Worm (Caenorhabditis elegans) whole organism, L1 larva: ENCODE data around the gene Y75B8A.33.

Experiments
- F16B12.6 ChIP-seq: fragments of 150-350 bp; optimal IDR thresholded peaks from 2 replicates; lab custom pipeline; 2014; ENCODE audit warnings: missing biosample characterization, missing genetic modification characterization
- aha-1 ChIP-seq: fragments of 150-350 bp; optimal IDR thresholded peaks from 2 replicates; lab custom pipeline; 2014; ENCODE audit warnings: missing biosample characterization, missing genetic modification characterization
- alr-1 ChIP-seq: fragments of 200-800 bp; sonication (Bioruptor generic); optimal IDR thresholded peaks from 2 replicates; lab custom pipeline; 2018; ENCODE audit warnings: borderline replicate concordance, mild to moderate bottlenecking, missing genetic modification characterization, missing compliant biosample characterization
- ama-1 ChIP-seq: fragments of 150-350 bp; optimal IDR thresholded peaks from 2 replicates; lab custom pipeline; 2014
- ceh-82 ChIP-seq, 3 experiments: fragments of 150-350 bp in 1 of 3; sonication (generic microtip) in 2 of 3; optimal IDR thresholded peaks; 2 replicates each; lab custom pipeline; 2014 to 2017; ENCODE audit warnings: missing biosample characterization in 3 of 3, missing genetic modification characterization in 3 of 3
- dpl-1 ChIP-seq, 3 experiments: fragments of 150-350 bp in 2 of 3; sonication (generic microtip) in 1 of 3; optimal IDR thresholded peaks; 2 replicates each; lab custom pipeline; 2014 to 2017; ENCODE audit warnings: missing biosample characterization in 3 of 3, missing genetic modification characterization in 3 of 3, missing genetic modification reagents in 3 of 3
- dsc-1 ChIP-seq: sonication (generic microtip); optimal IDR thresholded peaks from 2 replicates; lab custom pipeline; 2016; ENCODE audit warnings: mild to moderate bottlenecking, missing genetic modification characterization, missing compliant biosample characterization
- efl-1 ChIP-seq, 4 experiments: fragments of 150-350 bp; optimal IDR thresholded peaks in 3 of 4; peaks in 1 of 4; 1 replicate in 1 of 4; 2 replicates in 3 of 4; lab custom pipeline; 2014; ENCODE audit warnings: missing biosample characterization in 2 of 4, missing genetic modification characterization in 2 of 4, missing genetic modification reagents in 2 of 4
- fkh-10 ChIP-seq: sonication (generic microtip); optimal IDR thresholded peaks from 2 replicates; lab custom pipeline; 2017; ENCODE audit warnings: missing biosample characterization, missing genetic modification reagents, missing genetic modification characterization
- fkh-4 ChIP-seq: sonication (generic microtip); optimal IDR thresholded peaks from 2 replicates; lab custom pipeline; 2016; ENCODE audit warnings: missing compliant biosample characterization, missing genetic modification characterization, borderline replicate concordance
- fos-1 ChIP-seq: fragments of 150-350 bp; optimal IDR thresholded peaks from 2 replicates; lab custom pipeline; 2014; ENCODE audit warnings: missing biosample characterization, missing genetic modification characterization
- grh-1 ChIP-seq: fragments of 200-800 bp; sonication (Bioruptor generic); IDR thresholded peaks from 2 replicates; pipeline ENCODE4 v1.3.6; 2022; ENCODE audit warnings: missing genetic modification reagents, missing genetic modification characterization, missing compliant biosample characterization
- hlh-17 ChIP-seq: fragments of 200-800 bp; sonication (Bioruptor generic); optimal IDR thresholded peaks from 2 replicates; lab custom pipeline; 2018; ENCODE audit warnings: missing genetic modification characterization, mild to moderate bottlenecking, missing compliant biosample characterization, moderate library complexity, borderline replicate concordance
- hpl-2 ChIP-seq: fragments of 150-350 bp; optimal IDR thresholded peaks from 2 replicates; lab custom pipeline; 2014; ENCODE audit warnings: missing biosample characterization, missing genetic modification reagents, missing genetic modification characterization
- jun-1 ChIP-seq: fragments of 150-350 bp; optimal IDR thresholded peaks from 2 replicates; lab custom pipeline; 2014; ENCODE audit warnings: missing biosample characterization, missing genetic modification reagents, missing genetic modification characterization
- lin-35 ChIP-seq, 2 experiments: fragments of 150-350 bp; optimal IDR thresholded peaks; 2 replicates each; lab custom pipeline; 2014; ENCODE audit warnings: missing biosample characterization in 2 of 2, missing genetic modification characterization in 2 of 2, missing genetic modification reagents in 2 of 2
- lsy-2 ChIP-seq, 2 experiments: fragments of 150-350 bp; optimal IDR thresholded peaks; 2 replicates each; lab custom pipeline; 2014; ENCODE audit warnings: missing biosample characterization in 2 of 2, missing genetic modification characterization in 2 of 2
- mef-2 ChIP-seq: fragments of 150-350 bp; optimal IDR thresholded peaks from 2 replicates; lab custom pipeline; 2014; ENCODE audit warnings: missing biosample characterization, missing genetic modification characterization
- nhr-12 ChIP-seq: sonication (generic microtip); optimal IDR thresholded peaks from 2 replicates; lab custom pipeline; 2017; ENCODE audit warnings: missing biosample characterization, missing genetic modification characterization
- nhr-20 ChIP-seq: sonication (generic microtip); optimal IDR thresholded peaks from 2 replicates; lab custom pipeline; 2016; ENCODE audit warnings: mild to moderate bottlenecking, missing genetic modification characterization, missing compliant biosample characterization
- nhr-237 ChIP-seq: fragments of 150-350 bp; optimal IDR thresholded peaks from 2 replicates; lab custom pipeline; 2014; ENCODE audit warnings: missing biosample characterization, missing genetic modification characterization
- nhr-28 ChIP-seq: fragments of 150-350 bp; optimal IDR thresholded peaks from 2 replicates; lab custom pipeline; 2014; ENCODE audit warnings: missing biosample characterization, missing genetic modification characterization
- nhr-47 ChIP-seq: sonication (generic microtip); optimal IDR thresholded peaks from 2 replicates; lab custom pipeline; 2016; ENCODE audit warnings: mild to moderate bottlenecking, missing genetic modification characterization, moderate library complexity, missing compliant biosample characterization
- nhr-71 ChIP-seq: sonication (generic microtip); optimal IDR thresholded peaks from 2 replicates; lab custom pipeline; 2016; ENCODE audit warnings: mild to moderate bottlenecking, missing genetic modification characterization, moderate library complexity, missing compliant biosample characterization
- nhr-77 ChIP-seq: fragments of 150-350 bp; optimal IDR thresholded peaks from 2 replicates; lab custom pipeline; 2014; ENCODE audit warnings: missing biosample characterization, missing genetic modification characterization
- pax-3 ChIP-seq: fragments of 200-800 bp; sonication (Bioruptor generic); optimal IDR thresholded peaks from 2 replicates; lab custom pipeline; 2018; ENCODE audit warnings: mild to moderate bottlenecking, missing genetic modification characterization, moderate library complexity, missing compliant biosample characterization
- pqm-1 ChIP-seq: sonication (generic microtip); optimal IDR thresholded peaks from 3 replicates; lab custom pipeline; 2017; ENCODE audit warnings: missing biosample characterization, missing genetic modification characterization
- rnt-1 ChIP-seq: sonication (generic microtip); optimal IDR thresholded peaks from 2 replicates; lab custom pipeline; 2016; ENCODE audit warnings: mild to moderate bottlenecking, missing genetic modification characterization, moderate library complexity, missing compliant biosample characterization
- snu-23 ChIP-seq: sonication (generic microtip); optimal IDR thresholded peaks from 2 replicates; lab custom pipeline; 2016; ENCODE audit warnings: missing genetic modification characterization, missing compliant biosample characterization
- sox-4 ChIP-seq: sonication (generic microtip); optimal IDR thresholded peaks from 2 replicates; lab custom pipeline; 2016; ENCODE audit warnings: missing genetic modification characterization, missing compliant biosample characterization
- swsn-7 ChIP-seq: sonication (generic microtip); optimal IDR thresholded peaks from 2 replicates; lab custom pipeline; 2016; ENCODE audit warnings: missing genetic modification characterization, missing compliant biosample characterization
- unc-30 ChIP-seq: sonication (generic microtip); optimal IDR thresholded peaks from 2 replicates; lab custom pipeline; 2017; ENCODE audit warnings: missing biosample characterization, missing genetic modification characterization

The Y75B8A.33 gene

DNA sequence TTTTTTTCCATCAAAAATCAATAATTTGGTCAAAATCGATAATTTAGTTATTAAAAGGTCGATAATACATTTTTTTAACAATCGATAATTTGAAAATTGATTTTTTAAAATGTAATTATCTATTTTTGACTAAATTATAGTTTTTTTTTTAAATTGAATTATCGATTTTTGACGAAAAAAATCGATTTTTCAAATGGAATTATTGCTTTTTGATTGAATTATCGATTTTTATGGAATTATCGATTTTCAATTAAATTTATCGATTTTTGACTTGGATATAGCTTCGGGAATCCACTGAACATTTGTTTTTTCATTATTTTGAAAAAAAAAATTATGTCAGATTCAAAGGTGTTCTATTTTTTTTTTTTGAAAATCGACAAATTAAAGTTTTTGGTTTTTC is 43.1 kb upstream of the Y75B8A.33 start:
- no peak for TF ChIP-seq aha-1 (tag; lab: Kevin White, UChicago)
- no peak for TF ChIP-seq fkh-4
- no peak for TF ChIP-seq grh-1 (GFP tag; lab: Robert Waterston, UW)
- no peak for TF ChIP-seq nhr-77
- TF ChIP-seq swsn-7 = no peak
- no peak for TF ChIP-seq efl-1 (optimal IDR thresholded peaks at IDR 0.05; lab: Kevin White, UChicago)
- no peak for TF ChIP-seq efl-1 (GFP tag; optimal IDR thresholded peaks at IDR 0.05 in 1 of 2; lab: Kevin White, UChicago)
- TF ChIP-seq nhr-28 (tag; lab: Kevin White, UChicago) = no peak
- no peak for TF ChIP-seq mef-2 (tag; lab: Kevin White, UChicago)
- TF ChIP-seq hlh-17 (GFP tag; lab: Kevin White, UChicago) = no peak
- no peak for TF ChIP-seq nhr-20 (tag; lab: Kevin White, UChicago)
- TF ChIP-seq sox-4 (tag; lab: Kevin White, UChicago) = no peak
- no peak for TF ChIP-seq alr-1
- TF ChIP-seq nhr-71 (tag; lab: Kevin White, UChicago) = no peak
- no peak for TF ChIP-seq ama-1 (lab: Kevin White, UChicago)

DNA sequence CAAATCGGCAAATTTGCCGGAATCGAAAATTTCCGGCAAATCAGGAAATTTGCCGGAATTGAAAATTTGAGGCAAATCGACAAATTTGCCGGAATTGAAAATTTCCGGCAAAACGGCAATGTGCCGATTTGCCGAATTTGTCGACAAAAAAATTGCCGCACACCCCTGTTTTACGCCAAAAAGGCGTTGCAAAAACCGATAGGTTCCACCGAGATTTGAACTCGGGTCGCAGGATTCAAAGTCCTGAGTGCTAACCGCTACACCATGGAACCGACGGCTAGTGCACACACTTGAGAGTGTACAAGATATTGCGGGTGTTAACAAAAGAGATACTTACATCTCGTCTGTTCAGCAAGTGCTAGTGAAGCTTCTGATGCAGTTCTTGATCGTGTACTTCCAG is 32.5 kb upstream of the Y75B8A.33 start:
- TF ChIP-seq lsy-2 (tag; optimal IDR thresholded peaks at IDR 0.05; lab: Kevin White, UChicago) (peak in 1 of 2 experiments; percentile 7), nhr-20 (tag; lab: Kevin White, UChicago) (peak; percentile 1), unc-30 (no peak), efl-1 (optimal IDR thresholded peaks at IDR 0.05; lab: Kevin White, UChicago) (peak in 1 of 2 experiments; percentile 46), efl-1 (GFP tag; optimal IDR thresholded peaks at IDR 0.05 in 1 of 2; lab: Kevin White, UChicago) (peak; percentile 29 to 92), lin-35 (GFP tag; optimal IDR thresholded peaks at IDR 0.05; lab: Kevin White, UChicago) (peak; percentile 24 to 41), F16B12.6 (tag; lab: Kevin White, UChicago) (peak; percentile 16), rnt-1 (tag; lab: Kevin White, UChicago) (peak; percentile 55), dpl-1 (GFP tag; optimal IDR thresholded peaks at IDR 0.05; lab: Kevin White, UChicago) (peak in 2 of 3 experiments; percentile 29 to 32), fos-1 (no peak), dsc-1 (peak; percentile 9), ceh-82 (tag; optimal IDR thresholded peaks at IDR 0.05; lab: Kevin White, UChicago) (peak in 1 of 3 experiments; percentile 27), nhr-47 (tag; lab: Kevin White, UChicago) (peak; percentile 50), nhr-12 (tag; lab: Kevin White, UChicago) (no peak), snu-23 (GFP tag; lab: Kevin White, UChicago) (peak; percentile 49)
- TF ChIP-seq, all 84 proteins: peak for 11

- TF ChIP-seq efl-1 (optimal IDR thresholded peaks at IDR 0.05; lab: Kevin White, UChicago) (no peak), efl-1 (GFP tag; optimal IDR thresholded peaks at IDR 0.05 in 1 of 2; lab: Kevin White, UChicago) (peak in 1 of 2 experiments; percentile 49), nhr-47 (tag; lab: Kevin White, UChicago) (no peak), fkh-10 (GFP tag; lab: Kevin White, UChicago) (no peak), pqm-1 (no peak), nhr-237 (tag; lab: Kevin White, UChicago) (no peak), pax-3 (no peak), rnt-1 (tag; lab: Kevin White, UChicago) (no peak)
- TF ChIP-seq, all 84 proteins: peak for 1
Measured at ce11 chrIII:12398468-12398867, 31.3 kb upstream of the Y75B8A.33 start.

DNA sequence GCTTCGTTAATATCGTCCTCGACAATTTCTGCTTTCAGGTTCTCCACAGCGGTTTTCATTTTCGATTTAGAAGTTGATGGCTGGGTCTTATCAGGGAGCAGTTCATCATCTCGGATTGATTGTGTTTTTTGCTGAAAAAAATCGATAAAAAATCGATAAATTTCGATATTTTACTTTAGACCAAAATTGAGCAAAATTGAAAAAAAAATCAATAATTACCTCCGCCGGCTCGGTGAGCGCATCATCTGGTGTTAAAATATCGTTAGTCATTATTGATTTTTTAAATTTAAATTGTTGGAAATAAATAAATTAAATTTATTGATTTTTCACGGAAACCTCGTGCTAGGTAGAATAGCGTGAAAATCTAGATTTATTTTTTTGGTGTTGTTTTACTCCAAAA is 27.9 kb upstream of the Y75B8A.33 start, which contains the start of gene Y49E10.10:
Gene Y49E10.10 (plus strand): TSS at position 381 of the 400 bp plus-strand sequence.
- TF ChIP-seq snu-23 (GFP tag; lab: Kevin White, UChicago) (no peak), hpl-2 (no peak), efl-1 (optimal IDR thresholded peaks at IDR 0.05; lab: Kevin White, UChicago) (no peak), efl-1 (GFP tag; optimal IDR thresholded peaks at IDR 0.05 in 1 of 2; lab: Kevin White, UChicago) (peak in 1 of 2 experiments; percentile 42)

DNA sequence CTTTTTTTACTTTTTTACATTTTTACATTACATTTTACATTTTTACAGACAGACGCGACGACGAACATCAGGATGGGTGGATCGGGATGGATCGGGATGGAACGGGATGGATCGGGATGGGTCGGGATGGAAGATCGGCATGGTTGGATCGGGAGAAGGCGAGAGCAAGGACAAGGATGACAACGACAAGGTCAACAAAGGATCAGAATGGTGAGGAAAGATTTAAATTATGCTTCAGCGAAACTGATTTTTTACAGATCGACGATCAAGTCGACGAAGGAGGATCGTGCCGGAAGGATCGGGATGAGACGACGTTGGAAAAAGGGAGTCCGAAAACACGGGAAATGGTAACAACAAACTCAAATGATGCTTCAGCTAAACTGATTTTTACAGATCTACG is 20.9 kb upstream of the Y75B8A.33 start:
- TF ChIP-seq efl-1 (optimal IDR thresholded peaks at IDR 0.05; lab: Kevin White, UChicago) = no peak
- TF ChIP-seq efl-1 (GFP tag; optimal IDR thresholded peaks at IDR 0.05 in 1 of 2; lab: Kevin White, UChicago) = peak in 1 of 2 experiments; percentile 27
- TF ChIP-seq jun-1 (tag; lab: Kevin White, UChicago) = no peak
